Worm (Caenorhabditis elegans) whole organism, young adult: ENCODE data around the gene F17C11.12.
A peak's percentile ranks its signal among the peaks of the same experiment; 100 is the strongest.

Experiments
- B0035.1 ChIP-seq: sonication (generic microtip); optimal IDR thresholded peaks from 2 replicates; lab custom pipeline; 2016; ENCODE audit warnings: missing genetic modification characterization, mild to moderate bottlenecking, missing compliant biosample characterization, missing genotype, missing genetic modification reagents
- B0336.3 ChIP-seq: fragments of 200-800 bp; sonication (Bioruptor generic); IDR thresholded peaks from 2 replicates; pipeline ENCODE4 v1.3.6; 2022; ENCODE audit warnings: missing genetic modification characterization, missing compliant biosample characterization
- D2030.7 ChIP-seq: fragments of 200-800 bp; sonication (Bioruptor generic); IDR thresholded peaks from 2 replicates; pipeline ENCODE4 v1.3.6; 2022; ENCODE audit warnings: missing genetic modification reagents, missing genetic modification characterization, missing compliant biosample characterization
- F52B5.7 ChIP-seq: sonication (generic microtip); optimal IDR thresholded peaks from 2 replicates; lab custom pipeline; 2016; ENCODE audit warnings: mild to moderate bottlenecking, missing genetic modification characterization, missing compliant biosample characterization
- F57C9.4 ChIP-seq: sonication (generic microtip); optimal IDR thresholded peaks from 2 replicates; lab custom pipeline; 2017; ENCODE audit warnings: mild to moderate bottlenecking, missing genetic modification characterization, missing compliant biosample characterization
- K11D2.4 ChIP-seq: fragments of 200-800 bp; sonication (Bioruptor generic); IDR thresholded peaks from 2 replicates; pipeline ENCODE4 v1.3.6; 2022; ENCODE audit warnings: missing genetic modification reagents, missing genetic modification characterization, missing compliant biosample characterization
- T07F8.4 ChIP-seq: sonication (generic microtip); optimal IDR thresholded peaks from 2 replicates; lab custom pipeline; 2016; ENCODE audit warnings: mild to moderate bottlenecking, missing genetic modification characterization, moderate library complexity, missing compliant biosample characterization
- T26A5.8 ChIP-seq: sonication (generic microtip); optimal IDR thresholded peaks from 2 replicates; lab custom pipeline; 2016; ENCODE audit warnings: missing genetic modification characterization, missing compliant biosample characterization
- Y56A3A.18 ChIP-seq: fragments of 200-800 bp; sonication (Bioruptor generic); IDR thresholded peaks from 2 replicates; pipeline ENCODE4 v1.3.6; 2022; ENCODE audit warnings: missing genetic modification reagents, missing genetic modification characterization, missing compliant biosample characterization
- Y67H2A.10 ChIP-seq: fragments of 200-800 bp; sonication (Bioruptor generic); conservative IDR thresholded peaks from 2 replicates; pipeline ENCODE4 v1.3.6; 2022; ENCODE audit warnings: missing genetic modification reagents, missing genetic modification characterization, missing compliant biosample characterization
- ama-1 ChIP-seq, 3 experiments: fragments of 150-350 bp in 1 of 3; sonication (generic microtip) in 2 of 3; optimal IDR thresholded peaks; 2 replicates each; lab custom pipeline; 2014 to 2018; ENCODE audit warnings: missing biosample characterization in 2 of 3, missing genetic modification characterization in 2 of 3, missing genetic modification reagents in 2 of 3
- atf-7 ChIP-seq: sonication (generic microtip); optimal IDR thresholded peaks from 2 replicates; lab custom pipeline; 2017; ENCODE audit warnings: mild to moderate bottlenecking, missing genetic modification characterization, missing compliant biosample characterization
- athp-1 ChIP-seq: sonication (generic microtip); optimal IDR thresholded peaks from 2 replicates; lab custom pipeline; 2017; ENCODE audit warnings: mild to moderate bottlenecking, missing genetic modification characterization, missing compliant biosample characterization
- bed-1 ChIP-seq: fragments of 200-800 bp; sonication (Bioruptor generic); IDR thresholded peaks from 2 replicates; pipeline ENCODE4 v1.3.6; 2022; ENCODE audit warnings: missing genetic modification reagents, missing genetic modification characterization, missing compliant biosample characterization
- cebp-1 ChIP-seq, 2 experiments: fragments of 200-800 bp in 1 of 2; sonication (Bioruptor generic) in 1 of 2; sonication (generic microtip) in 1 of 2; IDR thresholded peaks in 1 of 2; optimal IDR thresholded peaks in 1 of 2; 2 replicates each; pipeline versions ENCODE4 v1.3.6 to Lab custom; 2017 to 2022; ENCODE audit warnings: missing compliant biosample characterization in 2 of 2, missing genetic modification characterization in 2 of 2, mild to moderate bottlenecking in 1 of 2, missing genetic modification reagents in 1 of 2, moderate library complexity in 1 of 2
- cebp-2 ChIP-seq: fragments of 200-800 bp; sonication (Bioruptor generic); IDR thresholded peaks from 2 replicates; pipeline ENCODE4 v1.3.6; 2022; ENCODE audit warnings: missing genetic modification characterization, missing compliant biosample characterization
- ceh-79 ChIP-seq: sonication (generic microtip); optimal IDR thresholded peaks from 2 replicates; lab custom pipeline; 2017; ENCODE audit warnings: mild to moderate bottlenecking, missing genetic modification characterization, missing compliant biosample characterization
- chd-7 ChIP-seq: sonication (generic microtip); optimal IDR thresholded peaks from 2 replicates; lab custom pipeline; 2016; ENCODE audit warnings: mild to moderate bottlenecking, missing genetic modification characterization, moderate library complexity, missing compliant biosample characterization
- die-1 ChIP-seq: sonication (generic microtip); optimal IDR thresholded peaks from 2 replicates; lab custom pipeline; 2016; ENCODE audit warnings: missing genotype, mild to moderate bottlenecking, missing genetic modification characterization, missing compliant biosample characterization
- fkh-3 ChIP-seq: sonication (generic microtip); optimal IDR thresholded peaks from 2 replicates; lab custom pipeline; 2016; ENCODE audit warnings: mild to moderate bottlenecking, missing genetic modification characterization, missing compliant biosample characterization
- gei-17 ChIP-seq: fragments of 200-800 bp; sonication (Bioruptor generic); optimal IDR thresholded peaks from 2 replicates; lab custom pipeline; 2018; ENCODE audit warnings: mild to moderate bottlenecking, missing genetic modification characterization, missing compliant biosample characterization
- hmg-20 ChIP-seq: fragments of 200-800 bp; sonication (Bioruptor generic); IDR thresholded peaks from 2 replicates; pipeline ENCODE4 v1.3.6; 2022; ENCODE audit warnings: missing genetic modification reagents, missing genetic modification characterization, missing compliant biosample characterization
- lin-26 ChIP-seq: fragments of 200-800 bp; sonication (Bioruptor generic); IDR thresholded peaks from 2 replicates; pipeline ENCODE4 v1.3.6; 2022; ENCODE audit warnings: missing genetic modification reagents, missing genetic modification characterization, missing compliant biosample characterization
- lin-54 ChIP-seq: fragments of 200-800 bp; sonication (Bioruptor generic); optimal IDR thresholded peaks from 2 replicates; lab custom pipeline; 2018; ENCODE audit warnings: mild to moderate bottlenecking, missing genetic modification characterization, missing compliant biosample characterization
- lsl-1 ChIP-seq: fragments of 200-800 bp; sonication (Bioruptor generic); optimal IDR thresholded peaks from 2 replicates; lab custom pipeline; 2018; ENCODE audit warnings: mild to moderate bottlenecking, missing genetic modification characterization, moderate library complexity, missing compliant biosample characterization
- madf-8 ChIP-seq: fragments of 200-800 bp; sonication (Bioruptor generic); conservative IDR thresholded peaks from 2 replicates; pipeline ENCODE4 v1.3.6; 2022; ENCODE audit warnings: missing genetic modification reagents, missing genetic modification characterization, missing compliant biosample characterization
- mel-28 ChIP-seq: sonication (generic microtip); optimal IDR thresholded peaks from 2 replicates; lab custom pipeline; 2016; ENCODE audit warnings: borderline replicate concordance, mild to moderate bottlenecking, missing genetic modification characterization, missing compliant biosample characterization
- mes-4 ChIP-seq: sonication (generic microtip); optimal IDR thresholded peaks from 2 replicates; lab custom pipeline; 2016; ENCODE audit warnings: missing genotype, missing genetic modification characterization, missing compliant biosample characterization
- nfya-2 ChIP-seq: fragments of 200-800 bp; sonication (Bioruptor generic); IDR thresholded peaks from 2 replicates; pipeline ENCODE4 v1.3.6; 2022; ENCODE audit warnings: missing genetic modification reagents, missing genetic modification characterization, missing compliant biosample characterization
- nfyb-1 ChIP-seq: fragments of 200-800 bp; sonication (Bioruptor generic); IDR thresholded peaks from 2 replicates; pipeline ENCODE4 v1.3.6; 2022; ENCODE audit warnings: missing genetic modification reagents, missing genetic modification characterization, missing compliant biosample characterization
- pbrm-1 ChIP-seq: fragments of 200-800 bp; sonication (Bioruptor generic); IDR thresholded peaks from 2 replicates; pipeline ENCODE4 v1.3.6; 2022; ENCODE audit warnings: missing genetic modification reagents, missing genetic modification characterization, missing compliant biosample characterization
- pha-4 ChIP-seq: fragments of 150-350 bp; sonication (generic microtip); optimal IDR thresholded peaks from 2 replicates; lab custom pipeline; 2014; ENCODE audit warnings: missing biosample characterization, missing genetic modification reagents, missing genetic modification characterization
- tbp1 ChIP-seq: fragments of 200-800 bp; sonication (Bioruptor generic); optimal IDR thresholded peaks from 2 replicates; lab custom pipeline; 2018; ENCODE audit warnings: mild to moderate bottlenecking, missing genetic modification characterization, missing compliant biosample characterization
- unc-62 ChIP-seq: fragments of 150-350 bp; optimal IDR thresholded peaks from 2 replicates; lab custom pipeline; 2014; ENCODE audit warnings: missing biosample characterization, missing genetic modification reagents, missing genetic modification characterization

F17C11.12 gene

DNA sequence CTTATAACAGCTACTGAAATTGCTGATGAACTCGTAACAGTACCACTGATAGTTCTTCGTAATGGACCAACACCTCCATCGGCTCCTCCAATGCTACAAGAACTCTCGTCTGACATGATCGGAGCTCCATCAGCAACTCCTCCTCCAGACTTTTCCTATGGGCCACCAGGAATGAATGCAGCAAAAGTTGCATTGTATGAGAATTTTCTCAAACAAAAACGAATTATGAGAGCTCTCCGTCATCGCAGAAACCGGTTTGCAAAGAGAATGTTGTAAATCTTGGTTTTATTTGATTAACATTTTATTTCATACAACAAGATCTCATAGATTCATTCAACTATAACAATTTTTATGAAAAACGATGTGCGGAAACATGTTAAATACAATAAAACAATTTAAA is 49.2 kb downstream of the F17C11.12 start (continued):
- TF ChIP-seq madf-8 (GFP tag; lab: Robert Waterston, UW) (no peak), cebp-2 (no peak), pha-4 (tag; lab: Kevin White, UChicago) (no peak), F57C9.4 (tag; lab: Kevin White, UChicago) (peak; percentile 83), pbrm-1 (GFP tag; lab: Robert Waterston, UW) (peak; percentile 57), ama-1 (optimal IDR thresholded peaks at IDR 0.05; lab: Kevin White, UChicago) (peak; percentile 26), ama-1 (GFP tag; optimal IDR thresholded peaks at IDR 0.05; lab: Kevin White, UChicago) (no peak), lin-26 (GFP tag; lab: Robert Waterston, UW) (0 out of 2 replicates have a peak, but pooled peaks have one; percentile 11), nfya-2 (no peak), nfyb-1 (GFP tag; lab: Robert Waterston, UW) (peak; percentile 66; the same call in 1 of the 2 replicates), atf-7 (tag; lab: Kevin White, UChicago) (peak; percentile 31), athp-1 (tag; lab: Kevin White, UChicago) (peak; percentile 18), lsl-1 (GFP tag; lab: Kevin White, UChicago) (no peak), ceh-79 (tag; lab: Kevin White, UChicago) (no peak), Y56A3A.18 (peak; percentile 86), tbp1 (GFP tag; lab: Kevin White, UChicago) (no peak), bed-1 (GFP tag; lab: Robert Waterston, UW) (no peak), cebp-1 (GFP tag; IDR thresholded peaks at IDR 0.05; lab: Robert Waterston, UW) (no peak), cebp-1 (tag; optimal IDR thresholded peaks at IDR 0.05; lab: Kevin White, UChicago) (peak; percentile 49), B0336.3 (GFP tag; lab: Robert Waterston, UW) (peak; percentile 62; the same call in 1 of the 2 replicates), chd-7 (peak; percentile 31), mel-28 (tag; lab: Kevin White, UChicago) (no peak), Y67H2A.10 (no peak), die-1 (tag; lab: Kevin White, UChicago) (peak; percentile 2), F52B5.7 (tag; lab: Kevin White, UChicago) (peak; percentile 3), D2030.7 (GFP tag; lab: Robert Waterston, UW) (no peak), T26A5.8 (tag; lab: Kevin White, UChicago) (no peak), hmg-20 (0 out of 2 replicates have a peak, but pooled peaks have one; percentile 22), gei-17 (no peak), lin-54 (GFP tag; lab: Kevin White, UChicago) (peak; percentile 13), K11D2.4 (GFP tag; lab: Robert Waterston, UW) (peak; percentile 64; the same call in 1 of the 2 replicates), unc-62 (GFP tag; lab: Kevin White, UChicago) (no peak)

DNA sequence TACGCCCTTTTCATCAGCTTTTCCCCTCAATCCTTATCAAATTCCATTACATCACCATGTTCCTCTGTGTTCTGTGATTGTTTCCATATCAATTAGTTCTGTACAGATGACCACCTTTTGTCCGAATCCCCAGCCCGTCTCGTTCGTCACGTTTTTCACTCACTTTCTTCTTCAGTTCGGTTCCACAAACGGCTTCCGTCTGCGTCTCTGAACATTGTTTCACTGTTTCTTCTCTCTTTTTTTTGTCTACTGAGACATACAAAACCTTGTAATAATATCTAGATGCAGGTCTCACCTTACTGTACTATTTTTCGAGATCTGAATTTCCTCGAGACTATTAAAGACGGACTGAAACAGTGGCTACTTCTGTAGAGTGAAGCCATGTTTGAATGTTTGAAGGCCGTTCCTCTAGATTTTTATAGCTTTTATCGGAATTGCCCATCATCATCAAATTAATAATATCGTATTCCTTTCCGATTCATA is 50.3 kb downstream of the F17C11.12 start, which contains the start of gene F32D8.3:
F32D8.3 (plus strand) TSS at position 433 of the 483 bp plus-strand sequence.
- TF ChIP-seq unc-62 (GFP tag; lab: Kevin White, UChicago) = no peak
- no peak for TF ChIP-seq ceh-79 (tag; lab: Kevin White, UChicago)
- TF ChIP-seq mes-4 (tag; lab: Kevin White, UChicago) = no peak
- no peak for TF ChIP-seq fkh-3
- no peak for TF ChIP-seq T07F8.4 (tag; lab: Kevin White, UChicago)
- no peak for TF ChIP-seq madf-8 (GFP tag; lab: Robert Waterston, UW)
- TF ChIP-seq B0035.1 (tag; lab: Kevin White, UChicago) = no peak
